Fruit fly (Drosophila melanogaster) whole organism, embryonic: Measurements from ENCODE around the gene CG11905.

Source experiments
- Ets65A ChIP-seq: fragments of 200-800 bp; sonication (Bioruptor generic); peaks from one replicate; lab custom pipeline; 2016; ENCODE audit warnings: missing biosample characterization, missing genetic modification characterization
- Optix ChIP-seq: fragments of 200-800 bp; sonication (Bioruptor generic); IDR thresholded peaks from 3 replicates; pipeline ENCODE4 v1.3.6; 2022; ENCODE audit warnings: missing biosample characterization, missing genetic modification characterization
- nau ChIP-seq: fragments of 200-800 bp; sonication (Bioruptor generic); optimal IDR thresholded peaks from 3 replicates; lab custom pipeline; 2017; ENCODE audit warnings: missing biosample characterization, mild to moderate bottlenecking, missing genetic modification characterization, missing genetic modification reagents

dm6 chr3L:16889545-16889944 is 45.8 kb downstream of the CG11905 start:
- TF ChIP-seq Optix (no peak), nau (peak; percentile 24), Ets65A (GFP tag; lab: Kevin White, UChicago) (no peak)
